Fruit fly (Drosophila melanogaster) whole organism, prepupa: ENCODE results near the gene RASSF8.
A peak's percentile ranks its signal among the peaks of the same experiment; 100 is the strongest.

Experiments
- CG11902 ChIP-seq: fragments of 200-800 bp; sonication (Bioruptor generic); optimal IDR thresholded peaks from 3 replicates; lab custom pipeline; 2016; ENCODE audit warnings: missing biosample characterization, missing genetic modification characterization
- CG16779 ChIP-seq: fragments of 200-800 bp; sonication (Bioruptor generic); optimal IDR thresholded peaks from 3 replicates; lab custom pipeline; 2017; ENCODE audit warnings: missing biosample characterization, mild to moderate bottlenecking, missing genetic modification characterization
- CG6163 ChIP-seq: fragments of 200-800 bp; sonication (Bioruptor generic); IDR thresholded peaks from 3 replicates; pipeline ENCODE4 v1.3.6; 2022; ENCODE audit warnings: missing biosample characterization, missing genetic modification characterization
- CG6792 ChIP-seq: fragments of 200-800 bp; sonication (Bioruptor generic); optimal IDR thresholded peaks from 3 replicates; lab custom pipeline; 2016; ENCODE audit warnings: missing biosample characterization, missing genetic modification characterization
- CG6854 ChIP-seq: fragments of 200-800 bp; sonication (Bioruptor generic); optimal IDR thresholded peaks from 2 replicates; lab custom pipeline; 2017; ENCODE audit warnings: missing biosample characterization, mild to moderate bottlenecking, missing genetic modification characterization
- Eip93F ChIP-seq: fragments of 200-800 bp; sonication (Bioruptor generic); optimal IDR thresholded peaks from 2 replicates; lab custom pipeline; 2016; ENCODE audit warnings: missing biosample characterization, mild to moderate bottlenecking, missing genetic modification characterization
- OdsH ChIP-seq: fragments of 200-800 bp; sonication (Bioruptor generic); optimal IDR thresholded peaks from 3 replicates; lab custom pipeline; 2016; ENCODE audit warnings: missing biosample characterization, missing genetic modification characterization
- Smox ChIP-seq: fragments of 200-800 bp; sonication (Bioruptor generic); optimal IDR thresholded peaks from 3 replicates; lab custom pipeline; 2016; ENCODE audit warnings: missing biosample characterization, missing genetic modification characterization
- achi ChIP-seq: fragments of 200-800 bp; sonication (Bioruptor generic); optimal IDR thresholded peaks from 3 replicates; lab custom pipeline; 2016; ENCODE audit warnings: missing biosample characterization, missing genetic modification characterization
- salr ChIP-seq, 2 experiments: fragments of 200-800 bp; sonication (Bioruptor generic); optimal IDR thresholded peaks; 3 replicates each; lab custom pipeline; 2016 to 2018; ENCODE audit warnings: missing biosample characterization in 2 of 2, missing genetic modification characterization in 2 of 2, mild to moderate bottlenecking in 1 of 2

DNA sequence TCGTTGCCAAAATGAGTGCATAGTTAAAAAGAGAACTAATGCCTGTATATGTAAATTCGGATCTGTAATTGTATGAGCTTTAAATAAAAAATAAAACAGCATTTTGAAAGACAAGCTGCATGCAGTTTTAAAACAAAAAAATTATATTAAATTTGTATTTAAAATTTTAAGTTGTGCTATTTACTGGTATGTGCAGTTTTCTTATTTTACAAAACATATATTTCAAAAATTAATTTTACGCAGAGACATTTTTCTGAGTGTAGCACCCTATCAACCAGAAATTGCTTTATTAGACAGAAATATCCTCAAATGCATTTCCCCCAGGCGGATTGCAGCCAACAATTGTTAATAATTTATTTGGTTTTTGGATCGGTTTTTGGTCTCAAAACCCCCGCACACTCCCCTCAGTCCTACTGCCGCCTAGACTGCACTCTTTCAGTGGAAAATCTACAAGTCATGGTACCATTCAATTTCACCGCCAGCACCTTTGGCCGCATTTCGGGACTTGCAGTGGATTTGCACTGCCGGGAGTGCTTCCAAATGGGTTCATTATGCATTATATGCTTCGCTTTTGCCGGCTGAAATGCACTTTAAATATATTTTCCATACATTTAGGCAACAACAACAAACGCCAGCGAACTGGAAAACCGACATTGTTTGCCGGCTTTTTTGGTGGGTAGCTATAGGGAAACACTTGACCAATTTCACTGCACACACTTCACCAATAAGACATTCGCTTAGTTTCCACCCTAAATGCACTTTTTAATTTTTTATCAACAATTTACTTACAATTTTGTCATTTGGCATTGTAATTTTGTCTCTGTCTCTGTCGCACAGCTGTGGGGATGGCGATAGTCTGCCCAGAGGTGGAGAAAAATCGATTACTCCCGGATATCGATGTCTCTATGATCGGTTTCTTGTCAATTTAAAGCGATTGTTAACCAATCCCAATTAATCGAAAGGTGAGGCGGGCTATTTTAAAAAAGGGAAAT, 37.5 kb upstream of the RASSF8 start, which contains the start of gene Npl4:
- TF ChIP-seq Eip93F (GFP tag; lab: Kevin White, UChicago) (no peak), CG6163 (GFP tag; lab: Robert Waterston, UW) (no peak; the same call in 1 of the 3 replicates), salr (GFP tag; optimal IDR thresholded peaks at IDR 0.05; lab: Kevin White, UChicago) (peak in 1 of 2 experiments; percentile 49), OdsH (GFP tag; lab: Kevin White, UChicago) (peak; percentile 44), CG6854 (no peak), CG16779 (tag; lab: Kevin White, UChicago) (no peak), achi (GFP tag; lab: Kevin White, UChicago) (peak; percentile 46), Smox (GFP tag; lab: Kevin White, UChicago) (no peak), CG11902 (no peak), CG6792 (GFP tag; lab: Kevin White, UChicago) (peak; percentile 27)
